Worm (Caenorhabditis elegans): ENCODE measurements around the gene ZK813.4.

- no peak for TF ChIP-seq zag-1 (tag; optimal IDR thresholded peaks at IDR 0.05)
- TF ChIP-seq mep-1 (tag; optimal IDR thresholded peaks at IDR 0.05) = no peak
Measured at ce11 chrX:3408717-3409303, 21.1 kb downstream of the ZK813.4 start.
